Worm (Caenorhabditis elegans): ENCODE results near the gene srh-281.

- TF ChIP-seq flt-1 (GFP tag; IDR thresholded peaks at IDR 0.05) = no peak
- TF ChIP-seq T22C8.4 (GFP tag; IDR thresholded peaks at IDR 0.05) = no peak
Measured at ce11 chrV:16160087-16160486, 30.5 kb upstream of the srh-281 start.
